Worm (Caenorhabditis elegans): ENCODE results near the gene der-2.

DNA sequence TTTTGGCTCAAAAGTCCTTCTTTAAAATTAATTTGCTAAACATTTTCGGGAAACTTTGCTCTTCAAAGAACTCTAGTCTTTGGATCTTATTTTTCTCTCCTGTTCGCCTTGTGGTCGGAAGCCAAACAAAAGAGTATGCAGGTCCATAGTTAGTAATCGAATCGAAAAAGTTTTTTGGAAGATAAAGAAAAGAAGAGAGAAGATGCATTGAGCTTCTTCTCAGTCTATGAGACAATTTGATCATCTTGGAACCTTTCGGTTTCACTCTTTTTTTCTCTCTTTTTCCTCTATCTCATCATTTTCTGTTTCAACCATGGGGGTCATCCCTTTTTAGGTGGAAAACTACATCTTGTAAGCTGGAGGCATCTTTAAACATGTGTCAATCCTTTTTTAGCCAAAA is 30.7 kb upstream of the der-2 start:
- TF ChIP-seq Y75B8A.6 (GFP tag; IDR thresholded peaks at IDR 0.05) (no peak), nhr-11 (tag; optimal IDR thresholded peaks at IDR 0.05) (no peak), ceh-82 (tag; optimal IDR thresholded peaks at IDR 0.05) (no peak), snpc-4 (tag; optimal IDR thresholded peaks at IDR 0.05) (no peak), pha-4 (GFP tag; IDR thresholded peaks at IDR 0.05) (no peak), pha-4 (tag; optimal IDR thresholded peaks at IDR 0.05) (no peak), fkh-10 (GFP tag; optimal IDR thresholded peaks at IDR 0.05) (peak; percentile 91), ama-1 (optimal IDR thresholded peaks at IDR 0.05) (no peak), unc-62 (GFP tag; optimal IDR thresholded peaks at IDR 0.05 in 1 of 2) (no peak), unc-62 (tag; optimal IDR thresholded peaks at IDR 0.05) (no peak), lim-7 (GFP tag; IDR thresholded peaks at IDR 0.05) (no peak)
